Worm (Caenorhabditis elegans): ENCODE data around the gene F52H3.6.
A peak's percentile ranks its signal among the peaks of the same experiment; 100 is the strongest.

F52H3.6 gene

ce11 chrII:9984866-9985336 lies 43.3 kb downstream of the F52H3.6 start (continued):
- TF ChIP-seq ces-1 (GFP tag; optimal IDR thresholded peaks at IDR 0.05) (no peak), nhr-90 (tag; optimal IDR thresholded peaks at IDR 0.05; ENCODE audit: poor library complexity) (no peak), ceh-8 (GFP tag; optimal IDR thresholded peaks at IDR 0.05) (peak; percentile 13), lin-14 (GFP tag; optimal IDR thresholded peaks at IDR 0.05) (peak; percentile 97), C16A3.4 (tag; optimal IDR thresholded peaks at IDR 0.05) (peak; percentile 45), ceh-82 (tag; optimal IDR thresholded peaks at IDR 0.05) (peak in 2 of 3 experiments; percentile 2 to 25), nhr-85 (tag) (peak; percentile 75), tlp-1 (tag; optimal IDR thresholded peaks at IDR 0.05) (no peak), C04F5.9 (tag; optimal IDR thresholded peaks at IDR 0.05) (no peak), nhr-71 (tag; optimal IDR thresholded peaks at IDR 0.05) (peak; percentile 85), unc-130 (tag; optimal IDR thresholded peaks at IDR 0.05) (peak; percentile 28), ceh-90 (tag; optimal IDR thresholded peaks at IDR 0.05) (no peak), tbx-2 (tag; optimal IDR thresholded peaks at IDR 0.05) (peak; percentile 80), fkh-8 (tag; optimal IDR thresholded peaks at IDR 0.05) (peak; percentile 66), Y116A8C.19 (tag; optimal IDR thresholded peaks at IDR 0.05; ENCODE audit: borderline replicate concordance) (no peak), swsn-7 (tag; optimal IDR thresholded peaks at IDR 0.05) (peak; percentile 70), jun-1 (tag; optimal IDR thresholded peaks at IDR 0.05) (no peak), lin-15B (tag; optimal IDR thresholded peaks at IDR 0.05) (peak; percentile 22), lin-39 (tag; optimal IDR thresholded peaks at IDR 0.05) (no peak), elt-2 (tag; optimal IDR thresholded peaks at IDR 0.05) (no peak), aha-1 (tag; optimal IDR thresholded peaks at IDR 0.05) (no peak), elt-3 (tag; optimal IDR thresholded peaks at IDR 0.05) (no peak), ceh-63 (GFP tag; optimal IDR thresholded peaks at IDR 0.05) (no peak), dsc-1 (tag; optimal IDR thresholded peaks at IDR 0.05) (peak; percentile 77), nhr-19 (GFP tag; conservative IDR thresholded peaks at IDR 0.05) (peak; percentile 56), nhr-11 (tag; optimal IDR thresholded peaks at IDR 0.05) (peak; percentile 85), fkh-10 (GFP tag; optimal IDR thresholded peaks at IDR 0.05) (peak; percentile 43), snu-23 (GFP tag; optimal IDR thresholded peaks at IDR 0.05) (peak; percentile 67)

ce11 chrII:9982437-9982836 lies 45.8 kb downstream of the F52H3.6 start:
- TF ChIP-seq pag-3 (tag; optimal IDR thresholded peaks at IDR 0.05; ENCODE audit: borderline replicate concordance, insufficient read depth), result no peak
- TF ChIP-seq lin-14 (GFP tag; optimal IDR thresholded peaks at IDR 0.05), result peak; percentile 23
- TF ChIP-seq tlp-1 (tag; optimal IDR thresholded peaks at IDR 0.05), result no peak
- TF ChIP-seq nhr-19 (GFP tag; conservative IDR thresholded peaks at IDR 0.05), result no peak
- no peak for TF ChIP-seq F16B12.6 (tag; optimal IDR thresholded peaks at IDR 0.05)
- no peak for TF ChIP-seq lir-3 (tag; optimal IDR thresholded peaks at IDR 0.05; ENCODE audit: poor library complexity)
- no peak for TF ChIP-seq dsc-1 (tag; optimal IDR thresholded peaks at IDR 0.05)
- TF ChIP-seq unc-86 (tag; optimal IDR thresholded peaks at IDR 0.05), result no peak
- no peak for TF ChIP-seq sup-37 (GFP tag; optimal IDR thresholded peaks at IDR 0.05)

- TF ChIP-seq mab-9 (GFP tag; IDR thresholded peaks at IDR 0.05) (no peak), rnt-1 (tag; optimal IDR thresholded peaks at IDR 0.05) (no peak), ztf-11 (tag; optimal IDR thresholded peaks at IDR 0.05) (no peak), unc-62 (GFP tag; optimal IDR thresholded peaks at IDR 0.05) (no peak), nhr-237 (tag; optimal IDR thresholded peaks at IDR 0.05) (no peak), efl-1 (optimal IDR thresholded peaks at IDR 0.05) (no peak), efl-1 (GFP tag; optimal IDR thresholded peaks at IDR 0.05 in 1 of 2) (no peak), vab-15 (tag; optimal IDR thresholded peaks at IDR 0.05) (no peak), lin-14 (GFP tag; optimal IDR thresholded peaks at IDR 0.05) (no peak), ceh-82 (tag; optimal IDR thresholded peaks at IDR 0.05) (no peak), nhr-85 (tag) (no peak), mef-2 (tag; optimal IDR thresholded peaks at IDR 0.05) (no peak), Y116A8C.19 (tag; optimal IDR thresholded peaks at IDR 0.05; ENCODE audit: borderline replicate concordance) (no peak), fkh-10 (GFP tag; optimal IDR thresholded peaks at IDR 0.05) (no peak), nhr-71 (tag; optimal IDR thresholded peaks at IDR 0.05) (no peak)
Observed at ce11 chrII:9981760-9982159, 46.5 kb downstream of the F52H3.6 start, which contains the start of gene sdz-38. Gene sdz-38, minus strand, starts transcription at chrII:9981860.
